Worm (Caenorhabditis elegans): Measurements from ENCODE around the gene W03C9.5.
A peak's percentile ranks its signal among the peaks of the same experiment; 100 is the strongest.

DNA sequence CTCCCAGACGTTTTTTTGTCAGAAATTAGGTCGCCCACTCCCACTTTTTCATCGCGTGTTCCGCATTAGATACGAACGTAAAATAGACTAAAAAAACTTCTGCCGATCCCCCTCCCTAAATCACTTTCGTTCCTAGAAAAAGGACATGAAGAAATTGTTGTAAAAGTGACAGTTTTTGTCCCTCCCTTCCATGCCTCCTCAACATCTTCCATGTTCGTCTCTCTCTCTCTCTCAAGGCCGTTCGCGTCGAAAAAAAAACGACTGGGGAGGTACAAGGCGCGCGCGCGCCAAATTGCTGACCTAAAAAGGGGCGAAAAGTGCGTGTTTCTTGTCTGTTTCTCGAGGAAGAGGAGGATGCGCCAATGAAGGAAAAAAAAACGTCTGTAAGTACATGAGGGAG lies 38.6 kb downstream of the W03C9.5 start:
- TF ChIP-seq nhr-102 (tag; optimal IDR thresholded peaks at IDR 0.05) (no peak), ztf-11 (tag; optimal IDR thresholded peaks at IDR 0.05) (no peak), ceh-28 (tag; optimal IDR thresholded peaks at IDR 0.05) (no peak), zag-1 (tag; optimal IDR thresholded peaks at IDR 0.05) (no peak), nhr-10 (tag; optimal IDR thresholded peaks at IDR 0.05) (no peak), dpl-1 (GFP tag; optimal IDR thresholded peaks at IDR 0.05) (no peak), nhr-28 (tag; optimal IDR thresholded peaks at IDR 0.05) (peak; percentile 59), unc-39 (tag; optimal IDR thresholded peaks at IDR 0.05) (no peak), nhr-11 (tag; optimal IDR thresholded peaks at IDR 0.05) (no peak), lir-3 (tag; optimal IDR thresholded peaks at IDR 0.05) (no peak)

Data from whole organism, L4 larva.